Worm (Caenorhabditis elegans) whole organism, L1 larva: Measurements from ENCODE around the gene sec-16A.1.

Experiments used
- C16A3.4 ChIP-seq: fragments of 150-350 bp; optimal IDR thresholded peaks from 2 replicates; lab custom pipeline; 2014; ENCODE audit warnings: missing biosample characterization, missing genetic modification characterization
- C34B4.2 ChIP-seq: sonication (generic microtip); optimal IDR thresholded peaks from 2 replicates; lab custom pipeline; 2017; ENCODE audit warnings: mild to moderate bottlenecking, missing genetic modification characterization, missing compliant biosample characterization
- F16B12.6 ChIP-seq: fragments of 150-350 bp; optimal IDR thresholded peaks from 2 replicates; lab custom pipeline; 2014; ENCODE audit warnings: missing biosample characterization, missing genetic modification characterization
- blmp-1 ChIP-seq: fragments of 150-350 bp; optimal IDR thresholded peaks from 2 replicates; lab custom pipeline; 2014; ENCODE audit warnings: missing biosample characterization, missing genetic modification characterization
- ceh-82 ChIP-seq, 3 experiments: fragments of 150-350 bp in 1 of 3; sonication (generic microtip) in 2 of 3; optimal IDR thresholded peaks; 2 replicates each; lab custom pipeline; 2014 to 2017; ENCODE audit warnings: missing biosample characterization in 3 of 3, missing genetic modification characterization in 3 of 3
- ceh-90 ChIP-seq: sonication (generic microtip); optimal IDR thresholded peaks from 2 replicates; lab custom pipeline; 2016; ENCODE audit warnings: missing genetic modification characterization, missing compliant biosample characterization
- dpl-1 ChIP-seq, 3 experiments: fragments of 150-350 bp in 2 of 3; sonication (generic microtip) in 1 of 3; optimal IDR thresholded peaks; 2 replicates each; lab custom pipeline; 2014 to 2017; ENCODE audit warnings: missing biosample characterization in 3 of 3, missing genetic modification characterization in 3 of 3, missing genetic modification reagents in 3 of 3
- dsc-1 ChIP-seq: sonication (generic microtip); optimal IDR thresholded peaks from 2 replicates; lab custom pipeline; 2016; ENCODE audit warnings: mild to moderate bottlenecking, missing genetic modification characterization, missing compliant biosample characterization
- efl-1 ChIP-seq, 4 experiments: fragments of 150-350 bp; optimal IDR thresholded peaks in 3 of 4; peaks in 1 of 4; 1 replicate in 1 of 4; 2 replicates in 3 of 4; lab custom pipeline; 2014; ENCODE audit warnings: missing biosample characterization in 2 of 4, missing genetic modification characterization in 2 of 4, missing genetic modification reagents in 2 of 4
- elt-2 ChIP-seq: sonication (generic microtip); optimal IDR thresholded peaks from 2 replicates; lab custom pipeline; 2016; ENCODE audit warnings: missing genetic modification characterization, mild to moderate bottlenecking, inconsistent platforms, missing compliant biosample characterization, missing genetic modification reagents
- elt-3 ChIP-seq, 6 experiments: fragments of 150-350 bp in 1 of 6; sonication (generic microtip); optimal IDR thresholded peaks; 2 replicates each; lab custom pipeline; 2017 to 2018; ENCODE audit warnings: missing biosample characterization in 6 of 6, missing genetic modification characterization in 6 of 6, inconsistent platforms in 1 of 6
- fkh-4 ChIP-seq: sonication (generic microtip); optimal IDR thresholded peaks from 2 replicates; lab custom pipeline; 2016; ENCODE audit warnings: missing compliant biosample characterization, missing genetic modification characterization, borderline replicate concordance
- fkh-8 ChIP-seq: sonication (generic microtip); optimal IDR thresholded peaks from 2 replicates; lab custom pipeline; 2016; ENCODE audit warnings: mild to moderate bottlenecking, missing genetic modification characterization, missing compliant biosample characterization
- fos-1 ChIP-seq: fragments of 150-350 bp; optimal IDR thresholded peaks from 2 replicates; lab custom pipeline; 2014; ENCODE audit warnings: missing biosample characterization, missing genetic modification characterization
- hlh-4 ChIP-seq: sonication (generic microtip); optimal IDR thresholded peaks from 2 replicates; lab custom pipeline; 2016; ENCODE audit warnings: mild to moderate bottlenecking, missing genetic modification characterization, missing compliant biosample characterization
- hpl-2 ChIP-seq: fragments of 150-350 bp; optimal IDR thresholded peaks from 2 replicates; lab custom pipeline; 2014; ENCODE audit warnings: missing biosample characterization, missing genetic modification reagents, missing genetic modification characterization
- isw-1 ChIP-seq: fragments of 200-800 bp; sonication (Bioruptor generic); IDR thresholded peaks from 2 replicates; pipeline ENCODE4 v1.3.6; 2022; ENCODE audit warnings: missing genetic modification characterization, missing compliant biosample characterization
- lin-13 ChIP-seq: fragments of 150-350 bp; optimal IDR thresholded peaks from 2 replicates; lab custom pipeline; 2014; ENCODE audit warnings: missing biosample characterization, missing genetic modification reagents, missing genetic modification characterization
- lin-15B ChIP-seq: fragments of 150-350 bp; sonication (generic microtip); optimal IDR thresholded peaks from 3 replicates; lab custom pipeline; 2014; ENCODE audit warnings: missing biosample characterization, missing genetic modification characterization
- lin-35 ChIP-seq, 2 experiments: fragments of 150-350 bp; optimal IDR thresholded peaks; 2 replicates each; lab custom pipeline; 2014; ENCODE audit warnings: missing biosample characterization in 2 of 2, missing genetic modification characterization in 2 of 2, missing genetic modification reagents in 2 of 2
- lin-39 ChIP-seq: fragments of 150-350 bp; optimal IDR thresholded peaks from 2 replicates; lab custom pipeline; 2014; ENCODE audit warnings: missing biosample characterization, missing genetic modification reagents, missing genetic modification characterization
- lir-3 ChIP-seq: sonication (generic microtip); optimal IDR thresholded peaks from 2 replicates; lab custom pipeline; 2016; ENCODE audit warnings: mild to moderate bottlenecking, missing genetic modification characterization, moderate library complexity, missing compliant biosample characterization; ENCODE audit not compliant: poor library complexity
- mab-9 ChIP-seq: fragments of 200-800 bp; sonication (Bioruptor generic); IDR thresholded peaks from 2 replicates; pipeline ENCODE4 v1.3.6; 2022; ENCODE audit warnings: missing genetic modification reagents, missing genetic modification characterization, missing compliant biosample characterization
- mep-1 ChIP-seq: fragments of 150-350 bp; optimal IDR thresholded peaks from 2 replicates; lab custom pipeline; 2014; ENCODE audit warnings: missing biosample characterization, missing genetic modification characterization
- nhr-19 ChIP-seq: fragments of 200-800 bp; sonication (Bioruptor generic); conservative IDR thresholded peaks from 2 replicates; pipeline ENCODE4 v1.3.6; 2022; ENCODE audit warnings: missing genetic modification characterization, missing compliant biosample characterization
- nhr-20 ChIP-seq: sonication (generic microtip); optimal IDR thresholded peaks from 2 replicates; lab custom pipeline; 2016; ENCODE audit warnings: mild to moderate bottlenecking, missing genetic modification characterization, missing compliant biosample characterization
- nhr-47 ChIP-seq: sonication (generic microtip); optimal IDR thresholded peaks from 2 replicates; lab custom pipeline; 2016; ENCODE audit warnings: mild to moderate bottlenecking, missing genetic modification characterization, moderate library complexity, missing compliant biosample characterization
- nhr-76 ChIP-seq: sonication (generic microtip); optimal IDR thresholded peaks from 2 replicates; lab custom pipeline; 2017; ENCODE audit warnings: missing biosample characterization, missing genetic modification characterization
- nhr-85 ChIP-seq: sonication (generic microtip); peaks from one replicate; lab custom pipeline; 2016; ENCODE audit warnings: missing genetic modification characterization, inconsistent platforms, missing compliant biosample characterization
- pax-3 ChIP-seq: fragments of 200-800 bp; sonication (Bioruptor generic); optimal IDR thresholded peaks from 2 replicates; lab custom pipeline; 2018; ENCODE audit warnings: mild to moderate bottlenecking, missing genetic modification characterization, moderate library complexity, missing compliant biosample characterization
- rnt-1 ChIP-seq: sonication (generic microtip); optimal IDR thresholded peaks from 2 replicates; lab custom pipeline; 2016; ENCODE audit warnings: mild to moderate bottlenecking, missing genetic modification characterization, moderate library complexity, missing compliant biosample characterization
- skn-1 ChIP-seq: fragments of 150-350 bp; optimal IDR thresholded peaks from 2 replicates; lab custom pipeline; 2014; ENCODE audit warnings: missing biosample characterization, missing genetic modification characterization
- snu-23 ChIP-seq: sonication (generic microtip); optimal IDR thresholded peaks from 2 replicates; lab custom pipeline; 2016; ENCODE audit warnings: missing genetic modification characterization, missing compliant biosample characterization
- sptf-1 ChIP-seq: fragments of 150-350 bp; optimal IDR thresholded peaks from 2 replicates; lab custom pipeline; 2014; ENCODE audit warnings: missing biosample characterization, missing genetic modification characterization
- swsn-7 ChIP-seq: sonication (generic microtip); optimal IDR thresholded peaks from 2 replicates; lab custom pipeline; 2016; ENCODE audit warnings: missing genetic modification characterization, missing compliant biosample characterization
- unc-62 ChIP-seq: fragments of 150-350 bp; optimal IDR thresholded peaks from 2 replicates; lab custom pipeline; 2014; ENCODE audit warnings: missing biosample characterization, missing genetic modification reagents, missing genetic modification characterization
- unc-86 ChIP-seq: sonication (generic microtip); optimal IDR thresholded peaks from 2 replicates; lab custom pipeline; 2016; ENCODE audit warnings: missing genetic modification characterization, missing compliant biosample characterization
- xbp-1 ChIP-seq: sonication (generic microtip); optimal IDR thresholded peaks from 2 replicates; lab custom pipeline; 2016; ENCODE audit warnings: missing genetic modification characterization, missing compliant biosample characterization
- ztf-11 ChIP-seq, 2 experiments: sonication (generic microtip); optimal IDR thresholded peaks; 2 replicates each; lab custom pipeline; 2016 to 2017; ENCODE audit warnings: missing genetic modification characterization in 2 of 2, missing biosample characterization in 1 of 2, missing compliant biosample characterization in 1 of 2
- ztf-4 ChIP-seq: fragments of 150-350 bp; optimal IDR thresholded peaks from 2 replicates; lab custom pipeline; 2014; ENCODE audit warnings: missing biosample characterization, missing genetic modification characterization

sec-16A.1 gene

DNA sequence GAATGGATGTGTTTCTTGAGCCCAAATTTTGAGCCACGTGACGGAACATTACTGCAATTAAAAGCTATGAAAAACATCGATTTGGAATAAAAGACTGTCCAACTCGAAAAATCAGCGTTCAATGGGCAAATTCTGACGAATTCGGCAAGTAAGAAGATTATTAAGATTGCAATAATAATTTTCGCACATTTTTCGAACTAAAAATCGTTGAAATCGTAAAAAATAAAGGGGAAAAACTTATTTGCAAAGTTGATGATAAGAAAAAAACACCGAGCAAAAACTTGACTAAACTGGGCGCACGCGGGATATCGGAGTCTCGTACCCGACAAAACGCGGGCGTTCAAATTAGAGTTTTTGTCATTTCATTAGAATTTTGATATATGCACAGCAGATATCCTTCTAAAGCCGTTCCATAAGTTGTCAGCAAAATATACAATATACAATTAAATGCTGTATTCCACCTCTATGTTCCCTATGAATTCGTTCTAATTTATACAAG, 36.3 kb upstream of the sec-16A.1 start, which contains the start of the genes mccc-2 and mrpl-44:
Gene mccc-2, minus strand, starts transcription at position 51 of the 499 bp plus-strand sequence.
Gene mrpl-44, minus strand, starts transcription at position 51 of the 499 bp plus-strand sequence.
- TF ChIP-seq ztf-11 (tag; optimal IDR thresholded peaks at IDR 0.05; lab: Kevin White, UChicago), result no peak
- peak; percentile 23 for TF ChIP-seq F16B12.6 (tag; lab: Kevin White, UChicago)
- TF ChIP-seq ztf-4, result no peak
- TF ChIP-seq nhr-85 (tag; lab: Kevin White, UChicago), result peak; percentile 46
- peak in 2 of 3 experiments; percentile 14 to 25 for TF ChIP-seq ceh-82 (tag; optimal IDR thresholded peaks at IDR 0.05; lab: Kevin White, UChicago)
- peak; percentile 83 to 92 (median 92) for TF ChIP-seq dpl-1 (GFP tag; optimal IDR thresholded peaks at IDR 0.05; lab: Kevin White, UChicago)
- peak; percentile 33 for TF ChIP-seq lin-15B
- peak; percentile 23 for TF ChIP-seq nhr-20 (tag; lab: Kevin White, UChicago)
- 0 out of 2 replicates have a peak, but pooled peaks have one; percentile 7 for TF ChIP-seq nhr-19 (GFP tag; lab: Robert Waterston, UW)
- TF ChIP-seq lin-35 (GFP tag; optimal IDR thresholded peaks at IDR 0.05; lab: Kevin White, UChicago), result peak; percentile 90 to 95
- TF ChIP-seq rnt-1 (tag; lab: Kevin White, UChicago), result peak; percentile 55
- TF ChIP-seq efl-1 (optimal IDR thresholded peaks at IDR 0.05; lab: Kevin White, UChicago), result peak; percentile 35 to 92
- TF ChIP-seq efl-1 (GFP tag; optimal IDR thresholded peaks at IDR 0.05 in 1 of 2; lab: Kevin White, UChicago), result peak; percentile 92 to 99
- TF ChIP-seq swsn-7, result peak; percentile 30
- no peak for TF ChIP-seq mab-9 (GFP tag; lab: Robert Waterston, UW)
- peak; percentile 39 for TF ChIP-seq isw-1 (GFP tag; lab: Robert Waterston, UW)
- no peak for TF ChIP-seq C34B4.2
- no peak for TF ChIP-seq elt-2 (tag; lab: Kevin White, UChicago)
- TF ChIP-seq xbp-1 (tag; lab: Kevin White, UChicago), result peak; percentile 33

DNA sequence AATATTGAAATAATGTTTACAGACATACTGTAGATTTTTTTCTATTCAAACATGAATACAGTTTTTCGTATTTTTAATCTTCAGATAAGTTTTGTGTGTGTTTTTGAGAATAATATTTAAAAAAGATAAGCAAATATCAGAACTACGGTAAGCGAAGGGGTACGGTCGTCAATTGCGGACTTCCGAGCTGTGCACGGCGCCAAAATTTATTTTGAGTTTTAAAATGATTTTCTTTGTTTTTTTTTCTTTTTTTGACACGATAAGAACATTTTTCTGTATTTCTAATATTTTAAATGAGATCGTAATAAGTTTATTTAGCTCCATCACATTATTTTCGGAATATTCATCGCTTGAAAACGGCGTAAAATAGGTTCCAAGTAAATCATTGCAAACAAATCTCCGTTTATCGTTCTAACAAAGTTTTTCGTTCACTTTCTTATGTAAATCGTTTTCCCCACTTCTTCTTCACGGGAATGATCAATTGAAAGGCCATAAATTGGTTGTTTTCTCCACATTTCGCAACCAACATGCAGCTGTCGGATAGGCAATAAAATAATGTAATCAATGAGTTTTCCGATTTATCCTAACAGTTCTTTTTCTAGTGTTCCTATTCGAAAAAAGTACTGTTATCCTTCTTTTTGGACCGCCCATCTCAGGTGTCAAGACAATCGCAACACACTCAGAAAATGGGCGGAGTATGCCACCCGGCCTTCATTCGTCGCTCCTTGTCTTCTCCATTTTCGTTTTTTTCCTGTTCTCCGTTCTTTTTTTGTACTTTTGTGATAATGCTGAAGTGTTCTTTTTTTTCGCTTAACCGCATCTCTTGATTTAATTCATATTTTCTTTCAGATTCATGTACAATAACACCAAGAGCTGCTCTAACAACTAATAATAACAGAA, 34.0 kb upstream of the sec-16A.1 start, which contains the start of gene glp-1:
Gene glp-1, plus strand, starts transcription at position 850 of the 900 bp plus-strand sequence.
- TF ChIP-seq fkh-4 (tag; lab: Kevin White, UChicago) (no peak), blmp-1 (tag; lab: Kevin White, UChicago) (peak; percentile 68), lin-39 (tag; lab: Kevin White, UChicago) (no peak)

ce11 chrIII:9101212-9101611, 24.4 kb upstream of the sec-16A.1 start, which contains the start of gene ZK507.1:
Gene ZK507.1 (minus strand): TSS chrIII:9101312.
- no peak for TF ChIP-seq C16A3.4 (tag; lab: Kevin White, UChicago)
- no peak for TF ChIP-seq fos-1 (tag; lab: Kevin White, UChicago)
- no peak for TF ChIP-seq fkh-8 (tag; lab: Kevin White, UChicago)
- TF ChIP-seq efl-1 (optimal IDR thresholded peaks at IDR 0.05; lab: Kevin White, UChicago), result no peak
- TF ChIP-seq efl-1 (GFP tag; optimal IDR thresholded peaks at IDR 0.05 in 1 of 2; lab: Kevin White, UChicago), result no peak
- no peak for TF ChIP-seq mab-9 (GFP tag; lab: Robert Waterston, UW)
- no peak for TF ChIP-seq lin-15B
- no peak for TF ChIP-seq unc-62
- TF ChIP-seq skn-1, result no peak
- no peak for TF ChIP-seq hlh-4 (tag; lab: Kevin White, UChicago)
- no peak for TF ChIP-seq mep-1 (tag; lab: Kevin White, UChicago)
- TF ChIP-seq dpl-1 (GFP tag; optimal IDR thresholded peaks at IDR 0.05; lab: Kevin White, UChicago), result no peak
- no peak for TF ChIP-seq sptf-1 (tag; lab: Kevin White, UChicago)
- no peak for TF ChIP-seq ztf-4
- TF ChIP-seq dsc-1 (tag; lab: Kevin White, UChicago), result no peak
- TF ChIP-seq, all 84 proteins: peak for 0

DNA sequence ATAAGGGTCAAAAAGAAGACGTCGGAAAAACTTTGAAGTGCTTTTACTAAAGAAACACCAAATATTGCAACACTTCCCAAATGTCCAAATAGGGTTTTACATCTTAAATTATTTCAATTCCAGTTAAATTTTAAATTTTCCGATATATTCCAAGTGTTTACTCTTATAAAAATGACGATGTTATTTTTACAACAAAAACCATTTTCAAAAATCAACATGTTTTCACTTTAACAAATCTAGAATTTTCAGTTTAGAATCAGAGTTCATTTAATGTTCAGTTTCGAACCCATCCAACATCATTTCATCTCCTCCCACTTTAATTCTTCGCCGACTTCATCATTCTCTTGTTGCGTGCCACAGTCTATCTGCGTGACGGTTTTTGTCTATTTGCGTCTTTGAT, 22.0 kb upstream of the sec-16A.1 start, which contains the start of gene dos-1:
Gene dos-1, plus strand, starts transcription at position 301 of the 400 bp plus-strand sequence.
- TF ChIP-seq ceh-90 (tag; lab: Kevin White, UChicago) (no peak), nhr-76 (tag; lab: Kevin White, UChicago) (no peak), hlh-4 (tag; lab: Kevin White, UChicago) (no peak), C34B4.2 (no peak), lin-13 (GFP tag; lab: Kevin White, UChicago) (no peak), unc-86 (no peak), C16A3.4 (tag; lab: Kevin White, UChicago) (no peak), lir-3 (tag; lab: Kevin White, UChicago) (no peak), nhr-47 (tag; lab: Kevin White, UChicago) (no peak), skn-1 (no peak), hpl-2 (no peak), elt-3 (tag; optimal IDR thresholded peaks at IDR 0.05; lab: Kevin White, UChicago) (no peak), fos-1 (tag; lab: Kevin White, UChicago) (no peak), ceh-82 (tag; optimal IDR thresholded peaks at IDR 0.05; lab: Kevin White, UChicago) (no peak), mep-1 (tag; lab: Kevin White, UChicago) (no peak), pax-3 (tag; lab: Kevin White, UChicago) (no peak), rnt-1 (tag; lab: Kevin White, UChicago) (no peak), snu-23 (no peak)
